Worm (Caenorhabditis elegans): ENCODE results near the gene T27F7.12.
A peak's percentile ranks its signal among the peaks of the same experiment; 100 is the strongest.

The T27F7.12 gene

ce11 chrII:4942397-4942796 is 47.5 kb upstream of the T27F7.12 start (continued):
- 0 out of 2 replicates have a peak, but pooled peaks have one; percentile 30 for TF ChIP-seq nhr-41 (GFP tag; IDR thresholded peaks at IDR 0.05)
- 0 out of 2 replicates have a peak, but pooled peaks have one; percentile 10 for TF ChIP-seq Y105C5A.15 (GFP tag; IDR thresholded peaks at IDR 0.05)
- no peak for TF ChIP-seq ceh-44 (GFP tag; IDR thresholded peaks at IDR 0.05)
- peak; percentile 6 for TF ChIP-seq jun-1 (tag; optimal IDR thresholded peaks at IDR 0.05)
- TF ChIP-seq hlh-30 (tag; optimal IDR thresholded peaks at IDR 0.05; ENCODE audit: insufficient read depth) = peak; percentile 37
- TF ChIP-seq tag-97 (GFP tag; IDR thresholded peaks at IDR 0.05) = no peak
- peak; percentile 79 for TF ChIP-seq mes-2 (tag; optimal IDR thresholded peaks at IDR 0.05; ENCODE audit: poor library complexity, severe bottlenecking)
- no peak for TF ChIP-seq ZK337.2 (GFP tag; IDR thresholded peaks at IDR 0.05)
- peak; percentile 81 for TF ChIP-seq pha-4 (GFP tag; IDR thresholded peaks at IDR 0.05)
- TF ChIP-seq pha-4 (tag; optimal IDR thresholded peaks at IDR 0.05) = no peak
- peak; percentile 75 for TF ChIP-seq nhr-42 (GFP tag; IDR thresholded peaks at IDR 0.05)
- TF ChIP-seq madf-5 (GFP tag; IDR thresholded peaks at IDR 0.05) = peak; percentile 38 to 67; a peak in 2 of 4 replicates
- TF ChIP-seq saeg-2 (GFP tag; IDR thresholded peaks at IDR 0.05) = 0 out of 2 replicates have a peak, but pooled peaks have one; percentile 77
- peak; percentile 42 for TF ChIP-seq rbr-2 (tag; optimal IDR thresholded peaks at IDR 0.05)
- TF ChIP-seq ceh-62 (tag; optimal IDR thresholded peaks at IDR 0.05) = no peak
- 0 out of 2 replicates have a peak, but pooled peaks have one; percentile 74 for TF ChIP-seq daf-8 (GFP tag; IDR thresholded peaks at IDR 0.05)
- no peak for TF ChIP-seq nhr-76 (tag; optimal IDR thresholded peaks at IDR 0.05)
- no peak for TF ChIP-seq zag-1 (tag; optimal IDR thresholded peaks at IDR 0.05)
- peak; percentile 0 for TF ChIP-seq nhr-102 (tag; optimal IDR thresholded peaks at IDR 0.05)
- TF ChIP-seq unc-130 (GFP tag; optimal IDR thresholded peaks at IDR 0.05) = peak; percentile 66
- TF ChIP-seq fos-1 (tag; optimal IDR thresholded peaks at IDR 0.05) = no peak
- TF ChIP-seq ztf-7 (tag; optimal IDR thresholded peaks at IDR 0.05) = no peak
- TF ChIP-seq ztf-11 (tag; optimal IDR thresholded peaks at IDR 0.05) = no peak
- no peak; the same call in 1 of the 2 replicates for TF ChIP-seq mxl-2 (GFP tag; conservative IDR thresholded peaks at IDR 0.05)
- TF ChIP-seq nhr-11 (tag; optimal IDR thresholded peaks at IDR 0.05) = peak; percentile 6
- peak; percentile 66; the same call in 1 of the 2 replicates for TF ChIP-seq F44E2.7 (GFP tag; IDR thresholded peaks at IDR 0.05)
- no peak for TF ChIP-seq cey-2 (tag; optimal IDR thresholded peaks at IDR 0.05; ENCODE audit: borderline replicate concordance, insufficient read depth)
- TF ChIP-seq ctbp-1 (GFP tag; IDR thresholded peaks at IDR 0.05) = peak; percentile 79
- no peak for TF ChIP-seq dpl-1 (GFP tag; optimal IDR thresholded peaks at IDR 0.05)
- TF ChIP-seq snpc-1.2 (GFP tag; IDR thresholded peaks at IDR 0.05) = no peak
- no peak for TF ChIP-seq egl-27 (tag; optimal IDR thresholded peaks at IDR 0.05)
- peak; percentile 68; the same call in 1 of the 2 replicates for TF ChIP-seq tra-1 (GFP tag; IDR thresholded peaks at IDR 0.05)
- no peak for TF ChIP-seq ces-1 (GFP tag; optimal IDR thresholded peaks at IDR 0.05)
- TF ChIP-seq mxl-3 (GFP tag; optimal IDR thresholded peaks at IDR 0.05) = peak; percentile 7
- TF ChIP-seq nhr-10 (tag; optimal IDR thresholded peaks at IDR 0.05) = no peak
- TF ChIP-seq nhr-77 (tag; optimal IDR thresholded peaks at IDR 0.05) = no peak
- TF ChIP-seq Y75B8A.6 (GFP tag; IDR thresholded peaks at IDR 0.05) = peak; percentile 74; the same call in 1 of the 2 replicates
- no peak for TF ChIP-seq zip-2 (tag; optimal IDR thresholded peaks at IDR 0.05)
- peak; percentile 47 for TF ChIP-seq dmd-6 (GFP tag; IDR thresholded peaks at IDR 0.05)
- TF ChIP-seq nhr-237 (tag; optimal IDR thresholded peaks at IDR 0.05) = no peak
- peak; percentile 25 for TF ChIP-seq nhr-6 (tag; optimal IDR thresholded peaks at IDR 0.05)
- TF ChIP-seq fkh-10 (GFP tag; optimal IDR thresholded peaks at IDR 0.05) = no peak
- no peak for TF ChIP-seq zfp-2 (tag; optimal IDR thresholded peaks at IDR 0.05)
- peak; percentile 82 for TF ChIP-seq egl-43 (GFP tag; IDR thresholded peaks at IDR 0.05)
- TF ChIP-seq mep-1 (tag; optimal IDR thresholded peaks at IDR 0.05) = peak; percentile 27
- peak; percentile 79 for TF ChIP-seq Y48G9A.11 (GFP tag; IDR thresholded peaks at IDR 0.05)
- TF ChIP-seq lin-39 (tag; optimal IDR thresholded peaks at IDR 0.05) = no peak
- TF ChIP-seq spr-1 (tag; optimal IDR thresholded peaks at IDR 0.05) = peak; percentile 59
- no peak for TF ChIP-seq skn-1 (tag; optimal IDR thresholded peaks at IDR 0.05)
- no peak for TF ChIP-seq ceh-82 (tag; optimal IDR thresholded peaks at IDR 0.05)
- peak in 1 of 2 experiments; percentile 16 for TF ChIP-seq lsy-2 (tag; optimal IDR thresholded peaks at IDR 0.05)
- TF ChIP-seq attf-4 (tag; optimal IDR thresholded peaks at IDR 0.05) = no peak

Measured in whole organism, L4 larva.